Worm (Caenorhabditis elegans): ENCODE measurements around the gene nucl-1.

nucl-1 gene

DNA sequence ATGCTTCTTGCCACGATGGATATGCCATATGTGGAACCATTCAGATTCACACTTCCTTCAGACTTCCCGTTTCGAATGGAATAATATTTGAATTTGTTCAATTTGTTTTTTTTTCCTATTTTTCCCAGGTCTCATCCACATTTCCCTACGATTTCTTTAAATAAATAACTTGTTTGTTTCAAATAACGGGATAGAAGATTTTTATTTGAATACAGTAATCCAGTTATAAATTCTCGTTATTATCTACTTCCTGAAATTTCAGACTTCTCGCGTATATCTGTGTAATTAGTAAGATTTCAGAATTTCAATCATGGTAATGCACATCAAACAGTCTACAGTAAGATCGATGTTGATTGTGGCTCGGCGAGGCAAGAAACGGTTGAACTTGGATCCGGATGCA, 11.1 kb upstream of the nucl-1 start, which contains the start of gene F35H10.5:
Gene F35H10.5 (plus strand): TSS at position 301 of the 400 bp plus-strand sequence.
- no peak for TF ChIP-seq pha-4 (tag; optimal IDR thresholded peaks at IDR 0.05)
- no peak for TF ChIP-seq pqm-1 (tag; optimal IDR thresholded peaks at IDR 0.05)
- TF ChIP-seq nhr-67 (tag; optimal IDR thresholded peaks at IDR 0.05): no peak
- TF ChIP-seq elt-1 (tag; optimal IDR thresholded peaks at IDR 0.05): no peak
- no peak for TF ChIP-seq R02D3.7 (tag; optimal IDR thresholded peaks at IDR 0.05)
- TF ChIP-seq nfya-1 (tag; optimal IDR thresholded peaks at IDR 0.05; ENCODE audit: insufficient read depth): no peak
- TF ChIP-seq mdl-1 (tag; optimal IDR thresholded peaks at IDR 0.05): no peak
- no peak for TF ChIP-seq tbx-2 (tag; optimal IDR thresholded peaks at IDR 0.05)
- TF ChIP-seq aly-2 (tag; optimal IDR thresholded peaks at IDR 0.05): no peak
- no peak for TF ChIP-seq nhr-25 (tag; optimal IDR thresholded peaks at IDR 0.05)
- no peak for TF ChIP-seq ztf-11 (tag; optimal IDR thresholded peaks at IDR 0.05)
- TF ChIP-seq ceh-28 (tag; optimal IDR thresholded peaks at IDR 0.05): no peak
- no peak for TF ChIP-seq skn-1 (tag; optimal IDR thresholded peaks at IDR 0.05)
- TF ChIP-seq ztf-4 (tag; optimal IDR thresholded peaks at IDR 0.05): no peak
- TF ChIP-seq unc-62 (GFP tag; optimal IDR thresholded peaks at IDR 0.05): no peak
- no peak for TF ChIP-seq nhr-12 (tag; optimal IDR thresholded peaks at IDR 0.05)
- TF ChIP-seq hmg-11 (tag; optimal IDR thresholded peaks at IDR 0.05): no peak
- no peak for TF ChIP-seq fos-1 (tag; optimal IDR thresholded peaks at IDR 0.05)
- no peak for TF ChIP-seq lin-39 (tag; optimal IDR thresholded peaks at IDR 0.05)

- TF ChIP-seq aly-2 (tag; optimal IDR thresholded peaks at IDR 0.05) (no peak), unc-39 (tag; optimal IDR thresholded peaks at IDR 0.05) (no peak), nhr-77 (tag; optimal IDR thresholded peaks at IDR 0.05) (no peak), elt-3 (tag; optimal IDR thresholded peaks at IDR 0.05) (no peak), nhr-28 (tag; optimal IDR thresholded peaks at IDR 0.05) (no peak), nhr-67 (tag; optimal IDR thresholded peaks at IDR 0.05) (no peak), elt-2 (tag; optimal IDR thresholded peaks at IDR 0.05) (no peak), lin-15B (tag; optimal IDR thresholded peaks at IDR 0.05) (no peak)
Measured at ce11 chrIV:8299636-8300035, 10.3 kb upstream of the nucl-1 start, which contains the start of gene F35H10.6. Gene F35H10.6, plus strand, starts transcription at chrIV:8299936.

DNA sequence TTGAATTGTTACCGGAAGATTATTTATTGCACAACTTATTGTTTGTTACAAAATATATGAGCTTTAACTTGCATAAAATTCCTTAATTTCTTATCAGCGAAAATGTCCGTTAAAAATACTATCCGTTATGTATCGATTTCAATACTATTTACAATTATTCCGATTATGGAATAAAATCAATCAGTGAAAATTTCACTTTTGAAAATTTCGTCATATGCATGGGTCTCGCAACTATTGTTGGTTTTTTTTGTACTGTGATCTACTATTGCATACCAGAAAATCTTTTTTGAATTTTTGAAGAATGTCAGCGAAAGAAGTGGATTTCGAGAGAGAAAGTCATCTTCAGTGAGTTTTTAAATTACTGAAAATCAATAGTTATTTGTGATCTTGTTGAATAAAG, 7.9 kb upstream of the nucl-1 start, which contains the start of gene nprl-3:
Gene nprl-3 (plus strand): TSS at position 301 of the 400 bp plus-strand sequence.
- no peak for TF ChIP-seq nhr-25 (tag; optimal IDR thresholded peaks at IDR 0.05)
- no peak for TF ChIP-seq hmg-11 (tag; optimal IDR thresholded peaks at IDR 0.05)

DNA sequence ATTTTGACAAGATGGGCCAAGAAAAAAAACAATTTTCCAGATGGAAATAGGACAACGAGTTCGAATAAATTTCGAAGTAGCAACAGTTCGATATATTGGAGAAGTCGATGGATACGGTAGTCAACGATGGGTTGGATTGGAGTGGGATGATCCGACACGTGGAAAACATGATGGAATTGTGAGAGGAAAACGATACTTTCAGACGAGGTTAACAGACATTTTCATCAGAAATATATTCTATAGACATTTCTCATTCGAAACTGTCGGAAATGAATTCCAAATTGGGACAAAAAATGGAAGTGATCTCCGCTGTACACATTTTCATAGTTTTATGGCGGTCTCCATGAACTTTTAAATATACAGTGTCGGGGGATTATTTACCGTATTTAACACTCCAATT, 5.3 kb upstream of the nucl-1 start, which contains the start of gene tbce-1:
Gene tbce-1 (plus strand): TSS at position 41 of the 400 bp plus-strand sequence.
- peak; percentile 18 for TF ChIP-seq ama-1 (optimal IDR thresholded peaks at IDR 0.05)
- no peak for TF ChIP-seq nhr-237 (tag; optimal IDR thresholded peaks at IDR 0.05)
- TF ChIP-seq fkh-10 (GFP tag; optimal IDR thresholded peaks at IDR 0.05): no peak

- TF ChIP-seq aly-2 (tag; optimal IDR thresholded peaks at IDR 0.05): no peak
- TF ChIP-seq nhr-28 (tag; optimal IDR thresholded peaks at IDR 0.05): no peak
- no peak for TF ChIP-seq ceh-28 (tag; optimal IDR thresholded peaks at IDR 0.05)
- TF ChIP-seq unc-62 (GFP tag; optimal IDR thresholded peaks at IDR 0.05): no peak
- TF ChIP-seq nhr-77 (tag; optimal IDR thresholded peaks at IDR 0.05): no peak
- TF ChIP-seq snpc-4 (tag; optimal IDR thresholded peaks at IDR 0.05): no peak
- TF ChIP-seq elt-2 (tag; optimal IDR thresholded peaks at IDR 0.05): no peak
- TF ChIP-seq ztf-4 (tag; optimal IDR thresholded peaks at IDR 0.05): no peak
- TF ChIP-seq ama-1 (optimal IDR thresholded peaks at IDR 0.05): no peak
- no peak for TF ChIP-seq nhr-23 (tag; optimal IDR thresholded peaks at IDR 0.05)
- no peak for TF ChIP-seq fkh-2 (tag; optimal IDR thresholded peaks at IDR 0.05)
- no peak for TF ChIP-seq mdl-1 (tag; optimal IDR thresholded peaks at IDR 0.05)
- no peak for TF ChIP-seq mml-1 (tag; optimal IDR thresholded peaks at IDR 0.05)
- TF ChIP-seq nhr-11 (tag; optimal IDR thresholded peaks at IDR 0.05): no peak
- no peak for TF ChIP-seq nhr-237 (tag; optimal IDR thresholded peaks at IDR 0.05)
- TF ChIP-seq nhr-12 (tag; optimal IDR thresholded peaks at IDR 0.05): no peak
- no peak for TF ChIP-seq daf-12 (tag; optimal IDR thresholded peaks at IDR 0.05)
- no peak for TF ChIP-seq nhr-67 (tag; optimal IDR thresholded peaks at IDR 0.05)
- TF ChIP-seq R02D3.7 (tag; optimal IDR thresholded peaks at IDR 0.05): no peak
- no peak for TF ChIP-seq nhr-25 (tag; optimal IDR thresholded peaks at IDR 0.05)
Measured at ce11 chrIV:8291232-8291631, 1.9 kb upstream of the nucl-1 start, which contains the start of gene K07H8.2. Gene K07H8.2, plus strand, starts transcription at chrIV:8291532.

Data from whole organism, L3 larva.